Fruit fly (Drosophila melanogaster): Measurements from ENCODE around the gene polybromo.

The polybromo gene

DNA sequence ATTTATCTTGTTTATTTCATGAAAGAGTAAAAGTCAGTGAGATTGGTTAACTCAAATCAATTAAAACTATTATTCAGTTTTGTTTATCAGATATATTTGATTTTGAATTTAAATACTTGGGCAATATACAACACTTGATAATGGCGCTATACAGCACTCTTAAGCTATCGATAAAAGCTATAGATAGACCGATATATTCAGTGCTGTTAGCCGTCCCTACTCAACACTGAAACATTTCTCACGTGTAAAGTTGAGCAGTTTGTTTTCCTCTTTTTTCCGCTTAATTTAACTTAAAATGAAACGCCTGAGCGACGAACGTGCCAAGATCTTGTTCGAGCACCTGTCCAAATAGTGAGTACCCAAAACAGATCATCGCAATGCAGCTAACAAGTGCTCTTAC, 45.4 kb upstream of the polybromo start, which contains the start of gene CG7006 (continued):
- TF ChIP-seq zfh1 (GFP tag; IDR thresholded peaks at IDR 0.05) (peak; percentile 74; the same call in 2 of the 3 replicates), fd64A (GFP tag; optimal IDR thresholded peaks at IDR 0.05) (no peak), CG8089 (GFP tag; optimal IDR thresholded peaks at IDR 0.05) (no peak), MBD-R2 (GFP tag; IDR thresholded peaks at IDR 0.05) (peak; percentile 81), dimm (GFP tag; IDR thresholded peaks at IDR 0.05) (no peak), Atf-2 (GFP tag; optimal IDR thresholded peaks at IDR 0.05) (peak; percentile 58), Rx (GFP tag; IDR thresholded peaks at IDR 0.05) (peak; percentile 32; the same call in 1 of the 2 replicates), CrebB (tag; optimal IDR thresholded peaks at IDR 0.05) (peak; percentile 2), sr (GFP tag; IDR thresholded peaks at IDR 0.05) (no peak), CG18619 (GFP tag; optimal IDR thresholded peaks at IDR 0.05) (peak; percentile 8), CG32767 (GFP tag; IDR thresholded peaks at IDR 0.05) (no peak), Dad (GFP tag; optimal IDR thresholded peaks at IDR 0.05) (peak; percentile 87), CG9437 (GFP tag; optimal IDR thresholded peaks at IDR 0.05) (peak; percentile 26), mam (GFP tag; optimal IDR thresholded peaks at IDR 0.05) (peak; percentile 91), Blimp-1 (GFP tag; optimal IDR thresholded peaks at IDR 0.05) (no peak), HLHmδ (GFP tag; optimal IDR thresholded peaks at IDR 0.05) (no peak), CHES-1-like (GFP tag; optimal IDR thresholded peaks at IDR 0.05) (peak; percentile 75), gsb (GFP tag; IDR thresholded peaks at IDR 0.05) (no peak; the same call in 1 of the 2 replicates), CG7963 (GFP tag; IDR thresholded peaks at IDR 0.05; ENCODE audit: partially characterized antibody) (peak; percentile 28; the same call in 2 of the 3 replicates), D (optimal IDR thresholded peaks at IDR 0.05) (no peak), D (GFP tag; optimal IDR thresholded peaks at IDR 0.05) (no peak), corto (GFP tag; optimal IDR thresholded peaks at IDR 0.05) (no peak), CG11695 (GFP tag; IDR thresholded peaks at IDR 0.05) (no peak), BEAF-32 (GFP tag; optimal IDR thresholded peaks at IDR 0.05) (peak; percentile 84), maf-S (GFP tag; optimal IDR thresholded peaks at IDR 0.05) (peak; percentile 84), CG30431 (GFP tag; optimal IDR thresholded peaks at IDR 0.05) (no peak), CG13894 (tag; optimal IDR thresholded peaks at IDR 0.05) (no peak), CG2875 (GFP tag; optimal IDR thresholded peaks at IDR 0.05) (no peak), CG12299 (tag; optimal IDR thresholded peaks at IDR 0.05) (no peak), croc (GFP tag; conservative IDR thresholded peaks at IDR 0.05) (no peak), toy (GFP tag; IDR thresholded peaks at IDR 0.05) (no peak), chn (GFP tag; optimal IDR thresholded peaks at IDR 0.05) (peak; percentile 68), tin (GFP tag; optimal IDR thresholded peaks at IDR 0.05) (peak; percentile 71), CG13123 (GFP tag; optimal IDR thresholded peaks at IDR 0.05) (peak; percentile 50), Dref (GFP tag; IDR thresholded peaks at IDR 0.05) (peak; percentile 91), Dek (tag; optimal IDR thresholded peaks at IDR 0.05) (no peak), Hr78 (GFP tag; optimal IDR thresholded peaks at IDR 0.05) (no peak), E2f2 (GFP tag; IDR thresholded peaks at IDR 0.05) (peak; percentile 96), gfzf (GFP tag; optimal IDR thresholded peaks at IDR 0.05) (peak; percentile 41), chinmo (GFP tag; IDR thresholded peaks at IDR 0.05; ENCODE audit: partially characterized antibody) (no peak; the same call in 3 of the 4 replicates), Aef1 (GFP tag; IDR thresholded peaks at IDR 0.05) (peak; percentile 36; the same call in 1 of the 3 replicates), MTF-1 (GFP tag; optimal IDR thresholded peaks at IDR 0.05; ENCODE audit: borderline replicate concordance) (no peak), CG6689 (GFP tag; IDR thresholded peaks at IDR 0.05) (no peak), CG12219 (GFP tag; optimal IDR thresholded peaks at IDR 0.05) (no peak), CG9876 (GFP tag; optimal IDR thresholded peaks at IDR 0.05) (peak; percentile 70), BtbVII (GFP tag; optimal IDR thresholded peaks at IDR 0.05) (no peak), HLH3B (GFP tag; IDR thresholded peaks at IDR 0.05) (peak; percentile 65), Bteb2 (GFP tag; optimal IDR thresholded peaks at IDR 0.05) (peak; percentile 81), zf30C (GFP tag; optimal IDR thresholded peaks at IDR 0.05) (no peak), CG18011 (GFP tag; optimal IDR thresholded peaks at IDR 0.05) (no peak), shn (GFP tag; optimal IDR thresholded peaks at IDR 0.05) (peak; percentile 82)
